Fruit fly (Drosophila melanogaster) whole organism, embryonic: ENCODE data around the gene Cln7.
A peak's percentile ranks its signal among the peaks of the same experiment; 100 is the strongest.

ENCODE experiments used
- Awh ChIP-seq: fragments of 200-800 bp; sonication (Bioruptor generic); IDR thresholded peaks from 2 replicates; pipeline ENCODE4, ENCODE4 v1.3.6; 2022; ENCODE audit warnings: missing biosample characterization, missing genetic modification characterization
- CG10267 ChIP-seq: fragments of 200-800 bp; sonication (Bioruptor generic); optimal IDR thresholded peaks from 2 replicates; lab custom pipeline; 2018; ENCODE audit warnings: missing biosample characterization, mild to moderate bottlenecking, missing genetic modification characterization, moderate library complexity
- CG11085 ChIP-seq: fragments of 200-800 bp; sonication (Bioruptor generic); IDR thresholded peaks from 2 replicates; pipeline ENCODE4 v1.3.6; 2022; ENCODE audit warnings: missing biosample characterization, missing genetic modification characterization
- CG12219 ChIP-seq: fragments of 200-800 bp; sonication (Bioruptor generic); optimal IDR thresholded peaks from 3 replicates; lab custom pipeline; 2018; ENCODE audit warnings: missing biosample characterization, mild to moderate bottlenecking, missing genetic modification characterization
- CG12236 ChIP-seq: fragments of 200-800 bp; sonication (Bioruptor generic); optimal IDR thresholded peaks from 2 replicates; lab custom pipeline; 2016; ENCODE audit warnings: missing biosample characterization, missing genetic modification characterization
- CG12299 ChIP-seq: fragments of 200-800 bp; sonication (Bioruptor generic); optimal IDR thresholded peaks from 2 replicates; lab custom pipeline; 2018; ENCODE audit warnings: missing biosample characterization, mild to moderate bottlenecking, missing genetic modification characterization
- CG13296 ChIP-seq: fragments of 200-800 bp; sonication (Bioruptor generic); optimal IDR thresholded peaks from 3 replicates; lab custom pipeline; 2018; ENCODE audit warnings: missing biosample characterization, mild to moderate bottlenecking, missing genetic modification characterization
- CG13894 ChIP-seq: fragments of 200-800 bp; sonication (Bioruptor generic); optimal IDR thresholded peaks from 3 replicates; lab custom pipeline; 2018; ENCODE audit warnings: missing biosample characterization, mild to moderate bottlenecking, missing genetic modification characterization, moderate library complexity
- CG14667 ChIP-seq: fragments of 200-800 bp; sonication (Bioruptor generic); IDR thresholded peaks from 2 replicates; pipeline ENCODE4 v1.3.6; 2022; ENCODE audit warnings: missing biosample characterization, missing genetic modification characterization
- CG16815 ChIP-seq: fragments of 200-800 bp; sonication (Bioruptor generic); optimal IDR thresholded peaks from 3 replicates; lab custom pipeline; 2017; ENCODE audit warnings: missing biosample characterization, mild to moderate bottlenecking, missing genetic modification characterization
- CG17568 ChIP-seq: fragments of 200-800 bp; sonication (Bioruptor generic); optimal IDR thresholded peaks from 2 replicates; lab custom pipeline; 2018; ENCODE audit warnings: missing biosample characterization, mild to moderate bottlenecking, missing genetic modification characterization, moderate library complexity
- CG18619 ChIP-seq: fragments of 200-800 bp; sonication (Bioruptor generic); optimal IDR thresholded peaks from 3 replicates; lab custom pipeline; 2017; ENCODE audit warnings: missing biosample characterization, mild to moderate bottlenecking, missing genetic modification characterization
- CG2116 ChIP-seq: fragments of 200-800 bp; sonication (Bioruptor generic); optimal IDR thresholded peaks from 3 replicates; lab custom pipeline; 2018; ENCODE audit warnings: missing biosample characterization, mild to moderate bottlenecking, missing genetic modification characterization
- CG2678 ChIP-seq: fragments of 200-800 bp; sonication (Bioruptor generic); optimal IDR thresholded peaks from 3 replicates; lab custom pipeline; 2019; ENCODE audit warnings: missing biosample characterization, mild to moderate bottlenecking, missing genetic modification characterization, moderate library complexity
- CG2712 ChIP-seq: fragments of 200-800 bp; optimal IDR thresholded peaks from 3 replicates; lab custom pipeline; 2019; ENCODE audit warnings: missing biosample characterization, mild to moderate bottlenecking, missing genetic modification characterization, moderate library complexity
- CG3065 ChIP-seq: fragments of 200-800 bp; sonication (Bioruptor generic); optimal IDR thresholded peaks from 2 replicates; lab custom pipeline; 2016; ENCODE audit warnings: missing biosample characterization, missing genetic modification characterization
- CG31365 ChIP-seq: fragments of 200-800 bp; sonication (Bioruptor generic); optimal IDR thresholded peaks from 2 replicates; lab custom pipeline; 2018; ENCODE audit warnings: missing biosample characterization, mild to moderate bottlenecking, missing genetic modification characterization
- CG33213 ChIP-seq: fragments of 200-800 bp; sonication (Bioruptor generic); optimal IDR thresholded peaks from 3 replicates; lab custom pipeline; 2016; ENCODE audit warnings: missing biosample characterization, missing genetic modification characterization
- CG4730 ChIP-seq: fragments of 200-800 bp; sonication (Bioruptor generic); IDR thresholded peaks from 2 replicates; pipeline ENCODE4 v1.3.6; 2022; ENCODE audit warnings: missing biosample characterization, missing genetic modification characterization
- CG4820 ChIP-seq: fragments of 200-800 bp; sonication (Bioruptor generic); optimal IDR thresholded peaks from 3 replicates; lab custom pipeline; 2016; ENCODE audit warnings: missing biosample characterization, missing genetic modification characterization
- CG4854 ChIP-seq: fragments of 200-800 bp; sonication (Bioruptor generic); optimal IDR thresholded peaks from 2 replicates; lab custom pipeline; 2016; ENCODE audit warnings: missing biosample characterization, missing genetic modification characterization, inconsistent platforms
- CG7786 ChIP-seq: fragments of 200-800 bp; sonication (Bioruptor generic); optimal IDR thresholded peaks from 2 replicates; lab custom pipeline; 2016; ENCODE audit warnings: missing biosample characterization, missing genetic modification characterization
- CG7928 ChIP-seq: fragments of 200-800 bp; sonication (Bioruptor generic); optimal IDR thresholded peaks from 2 replicates; lab custom pipeline; 2017; ENCODE audit warnings: missing biosample characterization, mild to moderate bottlenecking, missing genetic modification characterization
- CG8478 ChIP-seq: fragments of >200 bp; optimal IDR thresholded peaks from 2 replicates; lab custom pipeline; 2018
- CG9609 ChIP-seq: fragments of 200-800 bp; sonication (Bioruptor generic); optimal IDR thresholded peaks from 3 replicates; lab custom pipeline; 2016; ENCODE audit warnings: missing biosample characterization, missing genetic modification characterization
- CHES-1-like ChIP-seq: fragments of 200-800 bp; sonication (Bioruptor generic); optimal IDR thresholded peaks from 2 replicates; lab custom pipeline; 2016; ENCODE audit warnings: missing biosample characterization, missing genetic modification characterization
- Dip2 ChIP-seq: fragments of 200-800 bp; sonication (Bioruptor generic); IDR thresholded peaks from 2 replicates; pipeline ENCODE4 v1.3.6; 2022; ENCODE audit warnings: missing biosample characterization, missing genetic modification characterization
- Doc2 ChIP-seq: fragments of 200-800 bp; sonication (Bioruptor generic); IDR thresholded peaks from 2 replicates; pipeline ENCODE4 v1.3.6; 2022; ENCODE audit warnings: missing biosample characterization, missing genetic modification characterization
- Ets65A ChIP-seq: fragments of 200-800 bp; sonication (Bioruptor generic); peaks from one replicate; lab custom pipeline; 2016; ENCODE audit warnings: missing biosample characterization, missing genetic modification characterization
- Gsc ChIP-seq: fragments of 200-800 bp; sonication (Bioruptor generic); IDR thresholded peaks from 2 replicates; pipeline ENCODE4 v1.3.6; 2022; ENCODE audit warnings: missing biosample characterization, missing genetic modification characterization
- H15 ChIP-seq: fragments of 200-800 bp; sonication (Bioruptor generic); IDR thresholded peaks from 3 replicates; pipeline ENCODE4 v1.3.6; 2022; ENCODE audit warnings: missing biosample characterization, missing genetic modification characterization
- Hand ChIP-seq: fragments of 200-800 bp; sonication (Bioruptor generic); optimal IDR thresholded peaks from 2 replicates; lab custom pipeline; 2017; ENCODE audit warnings: mild to moderate bottlenecking, missing biosample characterization, missing genetic modification reagents, missing genetic modification characterization
- HmgZ ChIP-seq: fragments of 200-800 bp; sonication (Bioruptor generic); optimal IDR thresholded peaks from 2 replicates; lab custom pipeline; 2018; ENCODE audit warnings: missing biosample characterization, mild to moderate bottlenecking, missing genetic modification characterization
- Mes4 ChIP-seq: fragments of 200-800 bp; sonication (Bioruptor generic); optimal IDR thresholded peaks from 2 replicates; lab custom pipeline; 2016; ENCODE audit warnings: missing biosample characterization, missing genetic modification characterization
- Oli ChIP-seq: fragments of 200-800 bp; sonication (Bioruptor generic); optimal IDR thresholded peaks from 2 replicates; lab custom pipeline; 2018; ENCODE audit warnings: missing biosample characterization, mild to moderate bottlenecking, missing genetic modification characterization, moderate library complexity
- Sry-δ ChIP-seq: fragments of 200-800 bp; sonication (Bioruptor generic); optimal IDR thresholded peaks from 2 replicates; lab custom pipeline; 2016; ENCODE audit warnings: missing biosample characterization, missing genetic modification characterization
- ab ChIP-seq: fragments of 200-800 bp; sonication (Bioruptor generic); optimal IDR thresholded peaks from 2 replicates; lab custom pipeline; 2016; ENCODE audit warnings: missing biosample characterization, missing genetic modification characterization
- bcd ChIP-seq: fragments of 200-800 bp; sonication (Bioruptor generic); optimal IDR thresholded peaks from 2 replicates; lab custom pipeline; 2017; ENCODE audit warnings: missing biosample characterization, mild to moderate bottlenecking, missing genetic modification characterization
- chm ChIP-seq: fragments of 200-800 bp; sonication (Bioruptor generic); IDR thresholded peaks from 2 replicates; pipeline ENCODE4 v1.3.6; 2022; ENCODE audit warnings: missing biosample characterization, missing genetic modification characterization
- jigr1 ChIP-seq: fragments of 200-800 bp; sonication (Bioruptor generic); IDR thresholded peaks from 3 replicates; pipeline ENCODE4 v1.3.6; 2022; ENCODE audit warnings: missing biosample characterization, missing genetic modification characterization
- kah ChIP-seq: fragments of 200-800 bp; sonication (Bioruptor generic); optimal IDR thresholded peaks from 2 replicates; lab custom pipeline; 2018; ENCODE audit warnings: missing biosample characterization, mild to moderate bottlenecking, missing genetic modification characterization
- lov ChIP-seq, 2 experiments: fragments of 200-800 bp in 1 of 2; fragments of >200 bp in 1 of 2; sonication (Bioruptor generic) in 1 of 2; IDR thresholded peaks in 1 of 2; optimal IDR thresholded peaks in 1 of 2; 2 replicates in 1 of 2; 3 replicates in 1 of 2; pipeline versions ENCODE4 v1.3.6 to Lab custom; 2017 to 2022; ENCODE audit warnings: missing biosample characterization in 1 of 2, missing genetic modification characterization in 1 of 2
- maf-S ChIP-seq: fragments of 200-800 bp; sonication (Bioruptor generic); optimal IDR thresholded peaks from 2 replicates; lab custom pipeline; 2016; ENCODE audit warnings: missing biosample characterization, missing genetic modification characterization
- mam ChIP-seq: fragments of 200-800 bp; sonication (Bioruptor generic); optimal IDR thresholded peaks from 3 replicates; lab custom pipeline; 2016; ENCODE audit warnings: missing biosample characterization, missing genetic modification characterization
- schlank ChIP-seq: fragments of 200-800 bp; sonication (Bioruptor generic); optimal IDR thresholded peaks from 2 replicates; lab custom pipeline; 2018; ENCODE audit warnings: missing biosample characterization, mild to moderate bottlenecking, missing genetic modification characterization
- sisA ChIP-seq: fragments of 200-800 bp; sonication (Bioruptor generic); IDR thresholded peaks from 2 replicates; pipeline ENCODE4 v1.3.6; 2022; ENCODE audit warnings: missing biosample characterization, missing genetic modification characterization
- slp2 ChIP-seq: fragments of 200-800 bp; sonication (Bioruptor generic); optimal IDR thresholded peaks from 2 replicates; lab custom pipeline; 2016; ENCODE audit warnings: missing biosample characterization, missing genetic modification characterization
- sob ChIP-seq: fragments of 200-800 bp; sonication (Bioruptor generic); IDR thresholded peaks from 2 replicates; pipeline ENCODE4 v1.3.6; 2022; ENCODE audit warnings: missing biosample characterization, missing genetic modification characterization
- sug ChIP-seq: fragments of 200-800 bp; optimal IDR thresholded peaks from 2 replicates; lab custom pipeline; 2019; ENCODE audit warnings: missing biosample characterization, mild to moderate bottlenecking, missing genetic modification characterization, moderate library complexity
- zen ChIP-seq: fragments of 200-800 bp; sonication (Bioruptor generic); optimal IDR thresholded peaks from 3 replicates; lab custom pipeline; 2018; ENCODE audit warnings: missing biosample characterization, mild to moderate bottlenecking, missing genetic modification characterization, moderate library complexity
- zen2 ChIP-seq: fragments of 200-800 bp; sonication (Bioruptor generic); IDR thresholded peaks from 3 replicates; pipeline ENCODE4 v1.3.6; 2022; ENCODE audit warnings: missing biosample characterization, missing genetic modification characterization; ENCODE audit not compliant: partially characterized antibody

Cln7 gene

DNA sequence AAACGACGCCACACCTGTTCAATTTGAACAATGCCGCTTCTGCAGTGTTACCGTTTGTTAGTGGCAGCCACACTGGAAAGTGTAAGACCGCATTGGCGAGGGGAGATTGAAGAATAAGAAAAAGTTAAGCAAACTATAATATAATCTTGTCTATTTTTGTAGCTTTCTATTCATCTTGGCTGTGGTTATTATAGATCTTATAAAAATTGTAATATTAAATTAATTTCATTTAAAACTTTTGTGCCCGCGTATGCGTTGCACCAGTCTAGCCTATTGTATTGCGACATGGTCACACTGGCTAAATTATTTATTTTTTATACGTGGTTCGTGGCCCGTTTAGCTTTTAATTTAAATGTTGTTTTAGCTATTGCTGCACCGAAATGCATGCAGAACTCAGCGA lies 21.6 kb downstream of the Cln7 start, which contains the start of the genes RhoGEF4 and Rint1 (continued):
- TF ChIP-seq chm (no peak), CG4854 (peak; percentile 40), CG7786 (peak; percentile 38), CG9609 (GFP tag; lab: Kevin White, UChicago) (peak; percentile 51), jigr1 (GFP tag; lab: Robert Waterston, UW) (peak; percentile 62; the same call in 2 of the 3 replicates), slp2 (GFP tag; lab: Kevin White, UChicago) (no peak), sob (GFP tag; lab: Robert Waterston, UW) (peak; percentile 78), HmgZ (tag; lab: Kevin White, UChicago) (peak; percentile 85), Awh (GFP tag; lab: Robert Waterston, UW) (peak; percentile 51; the same call in 1 of the 2 replicates), kah (peak; percentile 36), zen (peak; percentile 73), zen2 (GFP tag; lab: Robert Waterston, UW) (no peak), Dip2 (GFP tag; lab: Robert Waterston, UW) (no peak), Sry-δ (GFP tag; lab: Kevin White, UChicago) (peak; percentile 18), CG11085 (GFP tag; lab: Robert Waterston, UW) (peak; percentile 38; the same call in 1 of the 2 replicates), maf-S (GFP tag; lab: Kevin White, UChicago) (peak; percentile 29), CG14667 (GFP tag; lab: Robert Waterston, UW) (peak; percentile 56), CG7928 (GFP tag; lab: Kevin White, UChicago) (peak; percentile 43), CG8478 (lab: Kevin White, UChicago) (no peak), Ets65A (GFP tag; lab: Kevin White, UChicago) (peak; percentile 95), lov (optimal IDR thresholded peaks at IDR 0.05; lab: Kevin White, UChicago) (no peak), lov (GFP tag; IDR thresholded peaks at IDR 0.05; lab: Robert Waterston, UW) (peak; percentile 39; the same call in 1 of the 3 replicates), Hand (no peak), CG18619 (peak; percentile 62), H15 (GFP tag; lab: Robert Waterston, UW) (peak; percentile 49; the same call in 1 of the 3 replicates), CG13894 (no peak), CG10267 (peak; percentile 73), ab (GFP tag; lab: Kevin White, UChicago) (peak; percentile 22), Doc2 (GFP tag; lab: Robert Waterston, UW) (no peak), CG13296 (no peak), mam (GFP tag; lab: Kevin White, UChicago) (peak; percentile 55), Gsc (peak; percentile 41; the same call in 1 of the 2 replicates), schlank (tag; lab: Kevin White, UChicago) (no peak), CG2116 (peak; percentile 69), CG4820 (GFP tag; lab: Kevin White, UChicago) (peak; percentile 54), CG4730 (peak; percentile 65; the same call in 1 of the 2 replicates), CG3065 (GFP tag; lab: Kevin White, UChicago) (peak; percentile 18), Mes4 (GFP tag; lab: Kevin White, UChicago) (peak; percentile 8), CG12299 (no peak), CG2712 (tag; lab: Kevin White, UChicago) (peak; percentile 81), Oli (peak; percentile 56), bcd (GFP tag; lab: Kevin White, UChicago) (peak; percentile 54), sug (peak; percentile 73), CG2678 (tag; lab: Kevin White, UChicago) (no peak), CG12236 (GFP tag; lab: Kevin White, UChicago) (no peak), CG12219 (GFP tag; lab: Kevin White, UChicago) (no peak), CG17568 (GFP tag; lab: Kevin White, UChicago) (no peak), CG31365 (tag; lab: Kevin White, UChicago) (no peak), CG16815 (GFP tag; lab: Kevin White, UChicago) (peak; percentile 64), sisA (GFP tag; lab: Robert Waterston, UW) (peak; percentile 87), CHES-1-like (GFP tag; lab: Kevin White, UChicago) (peak; percentile 61), CG33213 (GFP tag; lab: Kevin White, UChicago) (no peak)
